Worm (Caenorhabditis elegans) whole organism, L3 larva: Measurements from ENCODE around the gene srbc-62.

Source experiments
- ceh-9 ChIP-seq: sonication (generic microtip); optimal IDR thresholded peaks from 2 replicates; lab custom pipeline; 2018; ENCODE audit warnings: missing biosample characterization, missing genetic modification characterization
- elt-1 ChIP-seq: fragments of 150-350 bp; optimal IDR thresholded peaks from 2 replicates; lab custom pipeline; 2014; ENCODE audit warnings: missing biosample characterization, missing genetic modification characterization
- eor-1 ChIP-seq, 2 experiments: fragments of 150-350 bp; optimal IDR thresholded peaks; 2 replicates each; lab custom pipeline; 2014 to 2018; ENCODE audit warnings: missing biosample characterization in 2 of 2, missing genetic modification characterization in 2 of 2
- jun-1 ChIP-seq: fragments of 150-350 bp; optimal IDR thresholded peaks from 2 replicates; lab custom pipeline; 2014; ENCODE audit warnings: missing biosample characterization, missing genetic modification reagents, missing genetic modification characterization
- lin-39 ChIP-seq: fragments of 150-350 bp; optimal IDR thresholded peaks from 2 replicates; lab custom pipeline; 2018; ENCODE audit warnings: missing biosample characterization, missing genetic modification reagents, missing genetic modification characterization
- mml-1 ChIP-seq: fragments of 150-350 bp; sonication (generic microtip); optimal IDR thresholded peaks from 3 replicates; lab custom pipeline; 2014; ENCODE audit warnings: missing biosample characterization, missing genetic modification characterization
- nfya-1 ChIP-seq: sonication (generic microtip); optimal IDR thresholded peaks from 2 replicates; lab custom pipeline; 2017; ENCODE audit warnings: missing genetic modification characterization, mild to moderate bottlenecking, missing compliant biosample characterization, antibody characterized with exemption, moderate library complexity; ENCODE audit not compliant: insufficient read depth
- nhr-237 ChIP-seq: fragments of 150-350 bp; optimal IDR thresholded peaks from 2 replicates; lab custom pipeline; 2014; ENCODE audit warnings: missing biosample characterization, missing genetic modification characterization
- nhr-76 ChIP-seq: fragments of 150-350 bp; sonication (generic microtip); optimal IDR thresholded peaks from 5 replicates; lab custom pipeline; 2014; ENCODE audit warnings: missing biosample characterization, missing genetic modification characterization
- pqm-1 ChIP-seq: fragments of 150-350 bp; optimal IDR thresholded peaks from 2 replicates; lab custom pipeline; 2017; ENCODE audit warnings: missing biosample characterization, missing genetic modification characterization, inconsistent platforms
- snpc-4 ChIP-seq: fragments of 150-350 bp; optimal IDR thresholded peaks from 2 replicates; lab custom pipeline; 2014; ENCODE audit warnings: missing biosample characterization, missing genetic modification characterization
- zag-1 ChIP-seq: fragments of 150-350 bp; optimal IDR thresholded peaks from 2 replicates; lab custom pipeline; 2014; ENCODE audit warnings: missing biosample characterization, missing genetic modification characterization

DNA sequence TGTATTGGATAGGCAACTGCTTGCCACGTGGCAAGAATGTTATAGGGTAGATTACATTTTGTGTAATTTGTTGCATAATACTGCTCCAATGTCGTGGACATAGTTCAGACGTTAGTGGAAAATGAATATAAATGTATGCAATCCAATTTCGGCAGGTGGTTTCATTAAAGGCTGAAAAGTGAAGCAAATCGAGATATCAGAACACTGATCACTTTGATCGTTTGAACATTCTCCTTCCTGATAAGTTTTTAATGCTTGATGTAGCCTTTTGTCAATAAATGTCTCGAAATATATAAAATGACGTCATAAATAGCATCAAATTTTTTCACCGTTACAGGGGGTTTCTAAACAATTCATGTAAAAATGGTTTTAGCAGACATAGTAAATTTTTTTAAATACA is 2.6 kb downstream of the srbc-62 start, which contains the start of gene srh-109:
- TF ChIP-seq lin-39 (no peak), mml-1 (no peak), nfya-1 (tag; lab: Kevin White, UChicago) (no peak), jun-1 (tag; lab: Kevin White, UChicago) (no peak), snpc-4 (tag; lab: Kevin White, UChicago) (no peak), ceh-9 (no peak), nhr-76 (no peak), eor-1 (tag; optimal IDR thresholded peaks at IDR 0.05; lab: Kevin White, UChicago) (no peak), zag-1 (no peak), nhr-237 (tag; lab: Kevin White, UChicago) (no peak), pqm-1 (tag; lab: Kevin White, UChicago) (no peak), elt-1 (tag; lab: Kevin White, UChicago) (no peak)
